Worm (Caenorhabditis elegans): ENCODE measurements around the gene C05D9.3.
A peak's percentile ranks its signal among the peaks of the same experiment; 100 is the strongest.

The C05D9.3 gene

DNA sequence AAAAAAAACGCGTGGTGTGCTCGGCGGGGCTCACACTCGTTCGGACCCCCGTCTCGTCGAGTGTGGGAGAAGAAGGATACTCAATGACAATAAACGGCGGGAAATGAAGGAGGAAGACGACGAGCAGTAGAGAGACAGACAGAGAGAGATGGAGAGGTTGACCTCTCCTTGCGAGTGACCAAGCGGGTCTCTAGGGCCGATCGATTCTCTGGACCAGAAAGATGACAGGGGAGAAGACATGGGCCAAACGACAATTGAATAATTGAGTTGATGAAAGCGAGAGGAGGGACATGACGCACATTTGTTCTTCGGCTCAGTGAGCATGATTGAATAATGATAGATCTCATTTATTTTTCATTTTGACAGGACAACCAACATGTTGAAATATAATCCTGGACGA, 8.6 kb downstream of the C05D9.3 start:
- TF ChIP-seq nfya-1 (tag; optimal IDR thresholded peaks at IDR 0.05; ENCODE audit: insufficient read depth) (peak; percentile 55), nhr-67 (tag; optimal IDR thresholded peaks at IDR 0.05) (no peak), lin-39 (tag; optimal IDR thresholded peaks at IDR 0.05) (peak; percentile 29), sea-2 (GFP tag; optimal IDR thresholded peaks at IDR 0.05) (no peak), pha-4 (tag; optimal IDR thresholded peaks at IDR 0.05) (no peak), egl-5 (tag; optimal IDR thresholded peaks at IDR 0.05) (peak; percentile 21), hmg-11 (tag; optimal IDR thresholded peaks at IDR 0.05) (peak; percentile 40)

DNA sequence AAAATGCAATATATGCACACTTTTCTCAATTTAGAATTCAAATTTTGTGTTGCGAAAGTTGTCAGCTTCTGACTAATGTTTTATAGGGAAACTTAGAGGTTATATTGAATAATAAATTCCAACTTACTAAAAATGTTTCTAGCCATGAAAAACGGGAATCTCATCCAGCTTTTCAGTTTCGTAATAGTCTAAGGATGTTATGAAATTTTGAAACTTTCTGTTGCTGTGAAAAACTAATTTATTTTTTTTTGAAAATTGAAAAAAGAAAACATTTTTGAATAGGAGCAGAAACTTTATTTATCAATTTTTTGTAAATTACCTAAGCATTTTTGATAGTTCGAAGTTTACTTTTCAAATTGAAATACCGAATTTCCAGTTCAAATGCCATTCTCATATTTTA, 9.9 kb downstream of the C05D9.3 start:
- no peak for TF ChIP-seq pha-4 (tag; optimal IDR thresholded peaks at IDR 0.05)
- TF ChIP-seq unc-39 (tag; optimal IDR thresholded peaks at IDR 0.05) = no peak
- TF ChIP-seq nhr-237 (tag; optimal IDR thresholded peaks at IDR 0.05) = no peak
- TF ChIP-seq R02D3.7 (tag; optimal IDR thresholded peaks at IDR 0.05) = no peak
- TF ChIP-seq nfya-1 (tag; optimal IDR thresholded peaks at IDR 0.05; ENCODE audit: insufficient read depth) = no peak
- no peak for TF ChIP-seq nhr-67 (tag; optimal IDR thresholded peaks at IDR 0.05)
- no peak for TF ChIP-seq nhr-43 (tag; optimal IDR thresholded peaks at IDR 0.05; ENCODE audit: poor library complexity, severe bottlenecking)
- no peak for TF ChIP-seq tbx-2 (tag; optimal IDR thresholded peaks at IDR 0.05)
- no peak for TF ChIP-seq nhr-11 (tag; optimal IDR thresholded peaks at IDR 0.05)
- TF ChIP-seq nhr-28 (tag; optimal IDR thresholded peaks at IDR 0.05) = no peak
- no peak for TF ChIP-seq snpc-4 (tag; optimal IDR thresholded peaks at IDR 0.05)
- no peak for TF ChIP-seq aly-2 (tag; optimal IDR thresholded peaks at IDR 0.05)
- TF ChIP-seq elt-1 (tag; optimal IDR thresholded peaks at IDR 0.05) = no peak
- TF ChIP-seq nhr-25 (tag; optimal IDR thresholded peaks at IDR 0.05) = no peak
- TF ChIP-seq egl-5 (tag; optimal IDR thresholded peaks at IDR 0.05) = no peak
- TF ChIP-seq pqm-1 (tag; optimal IDR thresholded peaks at IDR 0.05) = no peak

DNA sequence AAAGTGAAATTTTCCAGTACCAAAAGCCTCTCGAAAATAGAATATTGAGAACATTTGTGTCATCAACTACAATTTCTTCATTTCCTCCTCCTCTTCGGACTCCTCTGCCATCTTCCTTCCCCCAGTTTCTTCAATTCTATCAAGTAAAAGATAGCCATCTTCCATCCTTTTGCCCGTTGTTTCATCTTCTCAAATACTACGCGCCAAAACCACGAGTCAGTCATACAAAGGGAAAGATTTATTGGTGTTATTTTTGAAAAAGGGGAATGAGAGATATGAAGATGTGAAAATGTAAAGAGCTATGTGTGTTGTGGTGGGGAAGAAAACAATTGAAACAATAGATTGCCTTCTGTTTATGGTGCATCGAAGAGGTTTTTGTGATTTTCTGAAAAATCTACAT, 10.5 kb downstream of the C05D9.3 start:
- TF ChIP-seq fkh-10 (GFP tag; optimal IDR thresholded peaks at IDR 0.05) (no peak), ceh-9 (tag; optimal IDR thresholded peaks at IDR 0.05) (no peak), lin-39 (tag; optimal IDR thresholded peaks at IDR 0.05) (peak; percentile 28), fkh-2 (tag; optimal IDR thresholded peaks at IDR 0.05) (no peak), egl-5 (tag; optimal IDR thresholded peaks at IDR 0.05) (peak; percentile 64), unc-62 (GFP tag; optimal IDR thresholded peaks at IDR 0.05) (peak; percentile 18), nhr-43 (tag; optimal IDR thresholded peaks at IDR 0.05; ENCODE audit: poor library complexity, severe bottlenecking) (no peak), nhr-25 (tag; optimal IDR thresholded peaks at IDR 0.05) (peak; percentile 14), mml-1 (tag; optimal IDR thresholded peaks at IDR 0.05) (no peak), elt-2 (tag; optimal IDR thresholded peaks at IDR 0.05) (no peak), skn-1 (tag; optimal IDR thresholded peaks at IDR 0.05) (no peak), lin-15B (tag; optimal IDR thresholded peaks at IDR 0.05) (no peak), ama-1 (optimal IDR thresholded peaks at IDR 0.05) (peak; percentile 7), nhr-23 (tag; optimal IDR thresholded peaks at IDR 0.05) (no peak), elt-1 (tag; optimal IDR thresholded peaks at IDR 0.05) (peak; percentile 87), nfya-1 (tag; optimal IDR thresholded peaks at IDR 0.05; ENCODE audit: insufficient read depth) (peak; percentile 61)

DNA sequence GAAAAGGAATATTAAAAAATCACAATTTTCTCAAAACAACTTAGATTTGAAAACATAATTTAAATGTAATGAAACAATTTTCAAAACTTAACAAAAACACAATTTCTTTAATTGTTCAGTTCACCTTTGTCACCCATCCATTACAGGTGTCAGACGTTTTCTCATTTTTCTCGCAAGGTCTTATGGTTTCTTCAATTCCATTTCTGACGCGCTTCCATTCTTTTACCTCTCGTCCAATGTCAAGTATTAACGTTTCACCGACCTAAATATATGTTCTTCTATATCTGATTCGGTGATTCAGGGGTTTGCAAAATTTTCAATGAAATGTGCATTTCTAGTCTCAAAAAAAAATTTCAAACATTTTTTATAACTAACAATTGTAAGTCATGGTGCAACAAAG, 11.8 kb downstream of the C05D9.3 start:
- no peak for TF ChIP-seq nhr-23 (tag; optimal IDR thresholded peaks at IDR 0.05)
- peak; percentile 3 for TF ChIP-seq nhr-25 (tag; optimal IDR thresholded peaks at IDR 0.05)

DNA sequence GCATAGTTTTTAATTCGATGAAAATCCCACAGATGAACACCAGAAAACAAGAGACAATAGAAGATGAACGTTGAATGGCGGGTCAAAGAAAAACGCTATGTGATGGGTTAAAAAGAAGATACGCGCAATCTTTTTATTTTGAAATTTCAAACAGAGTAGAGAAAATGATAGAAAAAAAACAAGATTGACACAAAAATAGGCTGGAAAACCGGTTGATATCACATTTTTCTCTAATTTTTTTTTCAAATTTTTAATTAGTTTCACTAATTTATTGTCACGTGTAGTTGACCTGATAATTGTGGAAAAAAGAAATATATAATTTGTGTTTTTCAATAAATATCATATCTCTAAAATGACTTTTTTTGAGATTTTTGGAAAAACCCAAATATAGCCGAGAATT, 12.4 kb downstream of the C05D9.3 start, which contains the start of gene C05D9.9:
Gene C05D9.9 (minus strand): TSS at position 101 of the 400 bp plus-strand sequence.
- TF ChIP-seq zag-1 (tag; optimal IDR thresholded peaks at IDR 0.05) (no peak), nhr-25 (tag; optimal IDR thresholded peaks at IDR 0.05) (no peak), sea-2 (GFP tag; optimal IDR thresholded peaks at IDR 0.05) (no peak), lsy-12 (tag; optimal IDR thresholded peaks at IDR 0.05) (no peak), tbx-2 (tag; optimal IDR thresholded peaks at IDR 0.05) (no peak), fos-1 (tag; optimal IDR thresholded peaks at IDR 0.05) (no peak), nhr-11 (tag; optimal IDR thresholded peaks at IDR 0.05) (no peak)

DNA sequence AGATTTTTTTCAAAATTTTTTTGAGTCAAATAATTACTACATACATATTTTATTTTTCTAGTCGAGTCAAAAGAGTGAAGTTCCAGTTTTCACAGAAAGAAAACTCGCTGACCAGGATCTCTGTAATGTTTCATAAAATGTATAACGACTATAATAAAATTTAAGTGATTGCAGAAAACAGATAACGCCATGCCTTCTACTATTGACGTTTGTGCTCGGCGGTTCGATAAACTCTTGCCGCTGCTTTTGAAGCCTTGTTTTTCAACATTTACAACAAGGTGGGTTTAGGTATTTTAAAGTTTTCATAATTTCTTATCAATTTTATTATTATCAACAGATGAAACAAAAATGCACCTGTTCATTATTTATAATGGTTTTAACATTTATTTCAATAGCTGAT, 13.7 kb downstream of the C05D9.3 start, which contains the start of gene lmp-2:
Gene lmp-2 (plus strand): TSS at position 190 of the 400 bp plus-strand sequence.
- peak; percentile 83 for TF ChIP-seq elt-2 (tag; optimal IDR thresholded peaks at IDR 0.05)
- peak; percentile 45 for TF ChIP-seq pqm-1 (tag; optimal IDR thresholded peaks at IDR 0.05)
- TF ChIP-seq ceh-16 (tag; optimal IDR thresholded peaks at IDR 0.05) = no peak
